Worm (Caenorhabditis elegans): ENCODE results near the gene ZK470.6.

- TF ChIP-seq sea-2 (GFP tag; IDR thresholded peaks at IDR 0.05): no peak
- no peak for TF ChIP-seq ztf-6 (GFP tag; IDR thresholded peaks at IDR 0.05)
- TF ChIP-seq lir-1 (GFP tag; conservative IDR thresholded peaks at IDR 0.05): no peak
- no peak for TF ChIP-seq lin-26 (GFP tag; IDR thresholded peaks at IDR 0.05)
- no peak for TF ChIP-seq pha-4 (tag; optimal IDR thresholded peaks at IDR 0.05)
- TF ChIP-seq unc-130 (GFP tag; optimal IDR thresholded peaks at IDR 0.05): no peak
- no peak for TF ChIP-seq F10E7.11 (tag; optimal IDR thresholded peaks at IDR 0.05)
- TF ChIP-seq lin-35 (GFP tag; optimal IDR thresholded peaks at IDR 0.05): no peak
These were observed 17.4 kb downstream of the ZK470.6 start for ce11 chrX:4159929-4160328.

Measured in whole organism, young adult.